Worm (Caenorhabditis elegans): ENCODE data around the gene adt-1.
A peak's percentile ranks its signal among the peaks of the same experiment; 100 is the strongest.

Gene adt-1

ce11 chrX:12678532-12678931, at the start of gene adt-1:
TSS of gene adt-1 (plus strand) at chrX:12678832.
- TF ChIP-seq cog-1 (tag; optimal IDR thresholded peaks at IDR 0.05) (no peak), klf-2 (GFP tag; conservative IDR thresholded peaks at IDR 0.05) (no peak), ztf-23 (GFP tag; IDR thresholded peaks at IDR 0.05) (no peak), tab-1 (GFP tag; IDR thresholded peaks at IDR 0.05) (no peak), flt-1 (GFP tag; IDR thresholded peaks at IDR 0.05) (no peak), ztf-29 (GFP tag; IDR thresholded peaks at IDR 0.05) (no peak), ref-1 (GFP tag; conservative IDR thresholded peaks at IDR 0.05) (no peak), T22C8.4 (GFP tag; IDR thresholded peaks at IDR 0.05) (no peak), med-1 (GFP tag; optimal IDR thresholded peaks at IDR 0.05; ENCODE audit: insufficient read depth) (no peak)

ce11 chrX:12629257-12629656, 49.4 kb upstream of the adt-1 start:
- 0 out of 2 replicates have a peak, but pooled peaks have one; percentile 58 for TF ChIP-seq tab-1 (GFP tag; IDR thresholded peaks at IDR 0.05)
- TF ChIP-seq med-1 (GFP tag; optimal IDR thresholded peaks at IDR 0.05; ENCODE audit: insufficient read depth), result no peak

ce11 chrX:12630005-12630404, 48.6 kb upstream of the adt-1 start:
- TF ChIP-seq flt-1 (GFP tag; IDR thresholded peaks at IDR 0.05) (no peak), tab-1 (GFP tag; IDR thresholded peaks at IDR 0.05) (no peak), T22C8.4 (GFP tag; IDR thresholded peaks at IDR 0.05) (no peak)

- TF ChIP-seq med-1 (GFP tag; optimal IDR thresholded peaks at IDR 0.05; ENCODE audit: insufficient read depth) (no peak), cog-1 (tag; optimal IDR thresholded peaks at IDR 0.05) (no peak), T22C8.4 (GFP tag; IDR thresholded peaks at IDR 0.05) (no peak), tab-1 (GFP tag; IDR thresholded peaks at IDR 0.05) (0 out of 2 replicates have a peak, but pooled peaks have one; percentile 10), ztf-29 (GFP tag; IDR thresholded peaks at IDR 0.05) (no peak)
These were observed 48.1 kb upstream of the adt-1 start for ce11 chrX:12630556-12630955.

ce11 chrX:12631446-12631845, 47.2 kb upstream of the adt-1 start:
- no peak for TF ChIP-seq ztf-23 (GFP tag; IDR thresholded peaks at IDR 0.05)
- TF ChIP-seq cog-1 (tag; optimal IDR thresholded peaks at IDR 0.05), result no peak
- TF ChIP-seq ref-1 (GFP tag; conservative IDR thresholded peaks at IDR 0.05), result no peak
- no peak for TF ChIP-seq tab-1 (GFP tag; IDR thresholded peaks at IDR 0.05)
- no peak for TF ChIP-seq med-1 (GFP tag; optimal IDR thresholded peaks at IDR 0.05; ENCODE audit: insufficient read depth)

ce11 chrX:12632657-12633056, 46.0 kb upstream of the adt-1 start:
- no peak for TF ChIP-seq med-1 (GFP tag; optimal IDR thresholded peaks at IDR 0.05; ENCODE audit: insufficient read depth)
- no peak for TF ChIP-seq ztf-23 (GFP tag; IDR thresholded peaks at IDR 0.05)

- TF ChIP-seq med-1 (GFP tag; optimal IDR thresholded peaks at IDR 0.05; ENCODE audit: insufficient read depth) (no peak), flt-1 (GFP tag; IDR thresholded peaks at IDR 0.05) (no peak), tab-1 (GFP tag; IDR thresholded peaks at IDR 0.05) (no peak), cog-1 (tag; optimal IDR thresholded peaks at IDR 0.05) (no peak), ztf-29 (GFP tag; IDR thresholded peaks at IDR 0.05) (no peak), ztf-23 (GFP tag; IDR thresholded peaks at IDR 0.05) (no peak), klf-2 (GFP tag; conservative IDR thresholded peaks at IDR 0.05) (no peak), T22C8.4 (GFP tag; IDR thresholded peaks at IDR 0.05) (no peak), ref-1 (GFP tag; conservative IDR thresholded peaks at IDR 0.05) (no peak)
These were observed 44.7 kb upstream of the adt-1 start, which contains the start of gene ivns-1 for ce11 chrX:12633862-12634404. TSS of gene ivns-1 (minus strand) at chrX:12634354.

ce11 chrX:12635010-12635409, 43.6 kb upstream of the adt-1 start:
- TF ChIP-seq flt-1 (GFP tag; IDR thresholded peaks at IDR 0.05), result no peak
- TF ChIP-seq klf-2 (GFP tag; conservative IDR thresholded peaks at IDR 0.05), result no peak
- no peak for TF ChIP-seq ref-1 (GFP tag; conservative IDR thresholded peaks at IDR 0.05)
- no peak for TF ChIP-seq ztf-23 (GFP tag; IDR thresholded peaks at IDR 0.05)
- no peak for TF ChIP-seq T22C8.4 (GFP tag; IDR thresholded peaks at IDR 0.05)
- no peak for TF ChIP-seq cog-1 (tag; optimal IDR thresholded peaks at IDR 0.05)
- TF ChIP-seq ztf-29 (GFP tag; IDR thresholded peaks at IDR 0.05), result no peak
- no peak for TF ChIP-seq tab-1 (GFP tag; IDR thresholded peaks at IDR 0.05)

- TF ChIP-seq ztf-29 (GFP tag; IDR thresholded peaks at IDR 0.05) (no peak), flt-1 (GFP tag; IDR thresholded peaks at IDR 0.05) (0 out of 2 replicates have a peak, but pooled peaks have one; percentile 30), ztf-23 (GFP tag; IDR thresholded peaks at IDR 0.05) (no peak)
These were observed 42.4 kb upstream of the adt-1 start for ce11 chrX:12636242-12636641.

- no peak for TF ChIP-seq ref-1 (GFP tag; conservative IDR thresholded peaks at IDR 0.05)
- no peak for TF ChIP-seq tab-1 (GFP tag; IDR thresholded peaks at IDR 0.05)
- no peak for TF ChIP-seq cog-1 (tag; optimal IDR thresholded peaks at IDR 0.05)
- no peak for TF ChIP-seq flt-1 (GFP tag; IDR thresholded peaks at IDR 0.05)
- no peak for TF ChIP-seq ztf-29 (GFP tag; IDR thresholded peaks at IDR 0.05)
- TF ChIP-seq ztf-23 (GFP tag; IDR thresholded peaks at IDR 0.05), result no peak
- TF ChIP-seq klf-2 (GFP tag; conservative IDR thresholded peaks at IDR 0.05), result no peak
- no peak for TF ChIP-seq med-1 (GFP tag; optimal IDR thresholded peaks at IDR 0.05; ENCODE audit: insufficient read depth)
- TF ChIP-seq T22C8.4 (GFP tag; IDR thresholded peaks at IDR 0.05), result no peak
These were observed 40.7 kb upstream of the adt-1 start for ce11 chrX:12637978-12638377.

- no peak for TF ChIP-seq T22C8.4 (GFP tag; IDR thresholded peaks at IDR 0.05)
- no peak for TF ChIP-seq ztf-29 (GFP tag; IDR thresholded peaks at IDR 0.05)
- no peak for TF ChIP-seq cog-1 (tag; optimal IDR thresholded peaks at IDR 0.05)
- TF ChIP-seq med-1 (GFP tag; optimal IDR thresholded peaks at IDR 0.05; ENCODE audit: insufficient read depth), result no peak
- TF ChIP-seq tab-1 (GFP tag; IDR thresholded peaks at IDR 0.05), result no peak
- no peak for TF ChIP-seq flt-1 (GFP tag; IDR thresholded peaks at IDR 0.05)
- TF ChIP-seq ztf-23 (GFP tag; IDR thresholded peaks at IDR 0.05), result no peak
- TF ChIP-seq ref-1 (GFP tag; conservative IDR thresholded peaks at IDR 0.05), result no peak
- no peak for TF ChIP-seq klf-2 (GFP tag; conservative IDR thresholded peaks at IDR 0.05)
These were observed 38.2 kb upstream of the adt-1 start, which contains the start of gene R09A8.5 for ce11 chrX:12640459-12640858. TSS of gene R09A8.5 (minus strand) at chrX:12640559.

Measured in whole organism, midembryonic.